Fruit fly (Drosophila melanogaster) whole organism, embryonic: ENCODE results near the gene Sf3b1.

Source experiments
- BEAF-32 ChIP-seq: fragments of 200-800 bp; sonication (Bioruptor generic); optimal IDR thresholded peaks from 3 replicates; lab custom pipeline; 2017; ENCODE audit warnings: missing biosample characterization, missing genetic modification characterization, mild to moderate bottlenecking, moderate library complexity, missing genetic modification reagents
- CG10274 ChIP-seq: fragments of 200-800 bp; sonication (Bioruptor generic); optimal IDR thresholded peaks from 3 replicates; lab custom pipeline; 2017; ENCODE audit warnings: missing biosample characterization, mild to moderate bottlenecking, missing genetic modification characterization
- CG10321 ChIP-seq: fragments of 200-800 bp; sonication (Bioruptor generic); IDR thresholded peaks from 2 replicates; pipeline ENCODE4 v1.3.6; 2022; ENCODE audit warnings: missing biosample characterization, missing genetic modification characterization
- CG11085 ChIP-seq: fragments of 200-800 bp; sonication (Bioruptor generic); IDR thresholded peaks from 2 replicates; pipeline ENCODE4 v1.3.6; 2022; ENCODE audit warnings: missing biosample characterization, missing genetic modification characterization
- CG11247 ChIP-seq: fragments of 200-800 bp; sonication (Bioruptor generic); IDR thresholded peaks from 2 replicates; pipeline ENCODE4 v1.3.6; 2022; ENCODE audit warnings: missing biosample characterization, missing genetic modification characterization
- CG12942 ChIP-seq: fragments of 200-800 bp; sonication (Bioruptor generic); optimal IDR thresholded peaks from 3 replicates; lab custom pipeline; 2016; ENCODE audit warnings: missing biosample characterization, missing genetic modification characterization
- CG14050 ChIP-seq: fragments of 200-800 bp; sonication (Bioruptor generic); IDR thresholded peaks from 3 replicates; pipeline ENCODE4 v1.3.6; 2022; ENCODE audit warnings: missing biosample characterization, missing genetic modification characterization
- CG1529 ChIP-seq: fragments of 200-800 bp; sonication (Bioruptor generic); optimal IDR thresholded peaks from 3 replicates; lab custom pipeline; 2018; ENCODE audit warnings: missing biosample characterization, missing genetic modification characterization
- CG2199 ChIP-seq: fragments of 200-800 bp; sonication (Bioruptor generic); IDR thresholded peaks from 3 replicates; pipeline ENCODE4 v1.3.6; 2022; ENCODE audit warnings: missing biosample characterization, missing genetic modification characterization
- CG2889 ChIP-seq: fragments of 200-800 bp; sonication (Bioruptor generic); IDR thresholded peaks from 3 replicates; pipeline ENCODE4 v1.3.6; 2022; ENCODE audit warnings: missing biosample characterization, missing genetic modification characterization
- CG3065 ChIP-seq: fragments of 200-800 bp; sonication (Bioruptor generic); optimal IDR thresholded peaks from 2 replicates; lab custom pipeline; 2016; ENCODE audit warnings: missing biosample characterization, missing genetic modification characterization
- CG31441 ChIP-seq: fragments of 200-800 bp; sonication (Bioruptor generic); IDR thresholded peaks from 2 replicates; pipeline ENCODE4 v1.3.6; 2022; ENCODE audit warnings: missing biosample characterization, missing genetic modification characterization
- CG33213 ChIP-seq: fragments of 200-800 bp; sonication (Bioruptor generic); optimal IDR thresholded peaks from 3 replicates; lab custom pipeline; 2016; ENCODE audit warnings: missing biosample characterization, missing genetic modification characterization
- CG33557 ChIP-seq: fragments of 200-800 bp; sonication (Bioruptor generic); optimal IDR thresholded peaks from 2 replicates; lab custom pipeline; 2019; ENCODE audit warnings: missing biosample characterization, mild to moderate bottlenecking, missing genetic modification characterization, moderate library complexity
- CG34224 ChIP-seq: fragments of 200-800 bp; sonication (Bioruptor generic); IDR thresholded peaks from 3 replicates; pipeline ENCODE4 v1.3.6; 2022; ENCODE audit warnings: missing biosample characterization, missing genetic modification characterization; ENCODE audit not compliant: partially characterized antibody
- CG4404 ChIP-seq: fragments of 200-800 bp; sonication (Bioruptor generic); IDR thresholded peaks from 2 replicates; pipeline ENCODE4 v1.3.6; 2022; ENCODE audit warnings: missing biosample characterization, missing genetic modification characterization
- CG4820 ChIP-seq: fragments of 200-800 bp; sonication (Bioruptor generic); optimal IDR thresholded peaks from 3 replicates; lab custom pipeline; 2016; ENCODE audit warnings: missing biosample characterization, missing genetic modification characterization
- CG5245 ChIP-seq: fragments of 200-800 bp; sonication (Bioruptor generic); optimal IDR thresholded peaks from 3 replicates; lab custom pipeline; 2016; ENCODE audit warnings: missing biosample characterization, missing genetic modification characterization
- CG6791 ChIP-seq: fragments of 200-800 bp; sonication (Bioruptor generic); IDR thresholded peaks from 3 replicates; pipeline ENCODE4 v1.3.6; 2022; ENCODE audit warnings: missing biosample characterization, missing genetic modification characterization; ENCODE audit not compliant: partially characterized antibody
- CG8478 ChIP-seq: fragments of >200 bp; optimal IDR thresholded peaks from 2 replicates; lab custom pipeline; 2018
- Dref ChIP-seq: fragments of 200-800 bp; sonication (Bioruptor generic); IDR thresholded peaks from 2 replicates; pipeline ENCODE4 v1.3.6; 2022; ENCODE audit warnings: missing biosample characterization, missing genetic modification characterization
- ERR ChIP-seq: fragments of 200-800 bp; sonication (Bioruptor generic); optimal IDR thresholded peaks from 2 replicates; lab custom pipeline; 2016; ENCODE audit warnings: missing biosample characterization, missing genetic modification characterization
- Fer1 ChIP-seq: fragments of 200-800 bp; sonication (Bioruptor generic); optimal IDR thresholded peaks from 2 replicates; lab custom pipeline; 2017; ENCODE audit warnings: missing biosample characterization, mild to moderate bottlenecking, missing genetic modification characterization
- GATAe ChIP-seq: fragments of 200-800 bp; sonication (Bioruptor generic); conservative IDR thresholded peaks from 2 replicates; pipeline ENCODE4 v1.3.6; 2022; ENCODE audit warnings: missing biosample characterization, missing genetic modification characterization
- HHEX ChIP-seq: fragments of 200-800 bp; sonication (Bioruptor generic); optimal IDR thresholded peaks from 3 replicates; lab custom pipeline; 2017; ENCODE audit warnings: missing biosample characterization, mild to moderate bottlenecking, missing genetic modification characterization, missing genetic modification reagents
- Hmr ChIP-seq: fragments of 200-800 bp; sonication (Bioruptor generic); optimal IDR thresholded peaks from 3 replicates; lab custom pipeline; 2017; ENCODE audit warnings: mild to moderate bottlenecking, missing biosample characterization, missing genetic modification reagents, missing genetic modification characterization
- Hr51 ChIP-seq, 2 experiments: fragments of 200-800 bp; sonication (Bioruptor generic); optimal IDR thresholded peaks; 2 replicates in 1 of 2; 3 replicates in 1 of 2; lab custom pipeline; 2016 to 2018; ENCODE audit warnings: missing biosample characterization in 2 of 2, missing genetic modification characterization in 2 of 2, mild to moderate bottlenecking in 1 of 2, moderate library complexity in 1 of 2
- MTF-1 ChIP-seq: fragments of 200-800 bp; sonication (Bioruptor generic); optimal IDR thresholded peaks from 2 replicates; lab custom pipeline; 2018; ENCODE audit warnings: missing biosample characterization, mild to moderate bottlenecking, missing genetic modification characterization, borderline replicate concordance
- Med ChIP-seq: fragments of 200-800 bp; sonication (Bioruptor generic); peaks from one replicate; lab custom pipeline; 2016; ENCODE audit warnings: missing biosample characterization, missing genetic modification characterization, mild to moderate bottlenecking, inconsistent platforms, moderate library complexity
- Opbp ChIP-seq: fragments of 200-800 bp; sonication (Bioruptor generic); IDR thresholded peaks from 3 replicates; pipeline ENCODE4 v1.3.6; 2022; ENCODE audit warnings: missing biosample characterization, missing genetic modification characterization; ENCODE audit not compliant: partially characterized antibody
- PHDP ChIP-seq: fragments of 200-800 bp; sonication (Bioruptor generic); optimal IDR thresholded peaks from 3 replicates; lab custom pipeline; 2018; ENCODE audit warnings: missing biosample characterization, mild to moderate bottlenecking, missing genetic modification characterization, moderate library complexity
- Rx ChIP-seq: fragments of 200-800 bp; sonication (Bioruptor generic); IDR thresholded peaks from 2 replicates; pipeline ENCODE4 v1.3.6; 2022; ENCODE audit warnings: missing biosample characterization, missing genetic modification characterization
- Six4 ChIP-seq: fragments of 200-800 bp; sonication (Bioruptor generic); optimal IDR thresholded peaks from 2 replicates; lab custom pipeline; 2016; ENCODE audit warnings: missing biosample characterization, missing genetic modification characterization
- Sox102F ChIP-seq: fragments of 200-800 bp; sonication (Bioruptor generic); optimal IDR thresholded peaks from 2 replicates; lab custom pipeline; 2018; ENCODE audit warnings: missing biosample characterization, mild to moderate bottlenecking, missing genetic modification characterization, moderate library complexity
- ab ChIP-seq: fragments of 200-800 bp; sonication (Bioruptor generic); optimal IDR thresholded peaks from 2 replicates; lab custom pipeline; 2016; ENCODE audit warnings: missing biosample characterization, missing genetic modification characterization
- bcd ChIP-seq: fragments of 200-800 bp; sonication (Bioruptor generic); optimal IDR thresholded peaks from 2 replicates; lab custom pipeline; 2017; ENCODE audit warnings: missing biosample characterization, mild to moderate bottlenecking, missing genetic modification characterization
- chn ChIP-seq: fragments of 200-800 bp; sonication (Bioruptor generic); optimal IDR thresholded peaks from 2 replicates; lab custom pipeline; 2016; ENCODE audit warnings: missing biosample characterization, missing genetic modification characterization
- cwo ChIP-seq: fragments of 200-800 bp; sonication (Bioruptor generic); optimal IDR thresholded peaks from 3 replicates; lab custom pipeline; 2017; ENCODE audit warnings: missing biosample characterization, missing genetic modification characterization, mild to moderate bottlenecking, moderate library complexity, missing genetic modification reagents
- dm ChIP-seq: fragments of 200-800 bp; sonication (Bioruptor generic); optimal IDR thresholded peaks from 3 replicates; lab custom pipeline; 2016; ENCODE audit warnings: missing biosample characterization, missing genetic modification characterization
- ems ChIP-seq: fragments of 200-800 bp; sonication (Bioruptor generic); optimal IDR thresholded peaks from 3 replicates; lab custom pipeline; 2016; ENCODE audit warnings: missing biosample characterization, missing genetic modification characterization
- fu2 ChIP-seq: fragments of 200-800 bp; sonication (Bioruptor generic); optimal IDR thresholded peaks from 2 replicates; lab custom pipeline; 2016; ENCODE audit warnings: missing biosample characterization, missing genetic modification characterization
- gcm ChIP-seq: fragments of 200-800 bp; sonication (Bioruptor generic); optimal IDR thresholded peaks from 2 replicates; lab custom pipeline; 2019; ENCODE audit warnings: missing biosample characterization, mild to moderate bottlenecking, missing genetic modification characterization, moderate library complexity
- gro ChIP-seq: fragments of 200-800 bp; sonication (Bioruptor generic); optimal IDR thresholded peaks from 2 replicates; lab custom pipeline; 2016; ENCODE audit warnings: missing biosample characterization, missing genetic modification characterization
- ham ChIP-seq: fragments of 200-800 bp; sonication (Bioruptor generic); IDR thresholded peaks from 2 replicates; pipeline ENCODE4 v1.3.6; 2022; ENCODE audit warnings: missing biosample characterization, missing genetic modification characterization
- insv ChIP-seq, 2 experiments: fragments of 200-800 bp; sonication (Bioruptor generic); optimal IDR thresholded peaks; 3 replicates each; lab custom pipeline; 2016 to 2018; ENCODE audit warnings: missing biosample characterization in 2 of 2, missing genetic modification characterization in 2 of 2
- lbe ChIP-seq: fragments of 200-800 bp; sonication (Bioruptor generic); optimal IDR thresholded peaks from 2 replicates; lab custom pipeline; 2016; ENCODE audit warnings: missing biosample characterization, mild to moderate bottlenecking, missing genetic modification characterization
- nerfin-1 ChIP-seq: fragments of 200-800 bp; sonication (Bioruptor generic); optimal IDR thresholded peaks from 3 replicates; lab custom pipeline; 2019; ENCODE audit warnings: missing biosample characterization, mild to moderate bottlenecking, missing genetic modification characterization, moderate library complexity
- pan ChIP-seq, 4 experiments: fragments of >200 bp in 3 of 4; fragments of 200-800 bp in 1 of 4; sonication (Bioruptor generic) in 1 of 4; optimal IDR thresholded peaks in 3 of 4; IDR thresholded peaks in 1 of 4; 2 replicates each; pipeline versions ENCODE4 v1.3.6 to Lab custom; 2017 to 2022; ENCODE audit warnings: missing biosample characterization in 2 of 4, missing genetic modification characterization in 2 of 4, mixed read lengths in 1 of 4
- sd ChIP-seq: fragments of 200-800 bp; sonication (Bioruptor generic); optimal IDR thresholded peaks from 3 replicates; lab custom pipeline; 2018; ENCODE audit warnings: missing biosample characterization, mild to moderate bottlenecking, missing genetic modification characterization, moderate library complexity
- slbo ChIP-seq: fragments of 200-800 bp; sonication (Bioruptor generic); IDR thresholded peaks from 2 replicates; pipeline ENCODE4 v1.3.6; 2022; ENCODE audit warnings: missing biosample characterization, missing genetic modification characterization
- zf30C ChIP-seq: fragments of 200-800 bp; sonication (Bioruptor generic); optimal IDR thresholded peaks from 3 replicates; lab custom pipeline; 2018; ENCODE audit warnings: missing biosample characterization, mild to moderate bottlenecking, missing genetic modification characterization

The Sf3b1 gene

DNA sequence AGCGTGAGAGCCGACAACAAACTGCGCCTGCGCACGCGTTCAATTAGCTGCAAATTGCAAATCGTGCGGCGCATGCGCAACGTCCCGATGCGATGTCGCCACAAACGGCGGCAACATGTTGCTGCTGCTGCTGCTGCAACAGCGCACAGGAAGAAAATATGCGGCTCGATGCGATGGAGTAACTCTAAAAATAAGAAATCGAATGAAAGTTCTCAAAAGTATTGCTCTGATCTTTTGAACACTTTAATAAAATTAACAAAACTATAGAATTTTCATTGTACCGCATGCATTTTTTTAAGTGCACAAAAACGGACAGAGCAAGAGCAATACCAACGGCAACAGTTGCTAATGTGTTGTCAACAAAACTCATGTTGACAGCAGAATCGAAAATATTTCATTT lies 38.0 kb downstream of the Sf3b1 start (continued):
- TF ChIP-seq Sox102F, result peak; percentile 48
- TF ChIP-seq slbo (GFP tag; lab: Robert Waterston, UW), result no peak
- no peak for TF ChIP-seq Fer1 (GFP tag; lab: Kevin White, UChicago)
- no peak for TF ChIP-seq ham (GFP tag; lab: Robert Waterston, UW)
- no peak for TF ChIP-seq CG2889 (GFP tag; lab: Robert Waterston, UW)
- no peak for TF ChIP-seq dm (GFP tag; lab: Kevin White, UChicago)
- peak; percentile 5 for TF ChIP-seq CG4820 (GFP tag; lab: Kevin White, UChicago)
- TF ChIP-seq zf30C (GFP tag; lab: Kevin White, UChicago), result no peak
- TF ChIP-seq CG8478 (lab: Kevin White, UChicago), result no peak
- TF ChIP-seq CG34224 (GFP tag; lab: Robert Waterston, UW), result no peak
- no peak for TF ChIP-seq CG6791 (GFP tag; lab: Robert Waterston, UW)
- no peak for TF ChIP-seq Hmr
- no peak for TF ChIP-seq CG11085
- TF ChIP-seq MTF-1, result no peak
- TF ChIP-seq cwo (GFP tag; lab: Kevin White, UChicago), result no peak
- no peak for TF ChIP-seq BEAF-32 (GFP tag; lab: Kevin White, UChicago)
- no peak for TF ChIP-seq Med (GFP tag; lab: Kevin White, UChicago)
- TF ChIP-seq CG31441, result peak; percentile 40; the same call in 1 of the 2 replicates
- TF ChIP-seq PHDP (tag; lab: Kevin White, UChicago), result no peak
- TF ChIP-seq CG1529, result peak; percentile 5
- no peak for TF ChIP-seq Hr51 (GFP tag; optimal IDR thresholded peaks at IDR 0.05; lab: Kevin White, UChicago)
- TF ChIP-seq Dref (GFP tag; lab: Robert Waterston, UW), result no peak
- TF ChIP-seq CG3065, result no peak
- peak; percentile 38 for TF ChIP-seq lbe (GFP tag; lab: Kevin White, UChicago)
- peak; percentile 60 for TF ChIP-seq chn (GFP tag; lab: Kevin White, UChicago)
- TF ChIP-seq CG11247 (GFP tag; lab: Robert Waterston, UW), result no peak
- TF ChIP-seq CG12942, result no peak
- no peak for TF ChIP-seq CG14050 (GFP tag; lab: Robert Waterston, UW)
- no peak for TF ChIP-seq CG10274 (GFP tag; lab: Kevin White, UChicago)
- no peak for TF ChIP-seq gro (GFP tag; lab: Kevin White, UChicago)
- no peak for TF ChIP-seq CG5245 (GFP tag; lab: Kevin White, UChicago)
- TF ChIP-seq ERR (GFP tag; lab: Kevin White, UChicago), result no peak
- TF ChIP-seq GATAe (GFP tag; lab: Robert Waterston, UW), result no peak
- no peak for TF ChIP-seq nerfin-1 (tag; lab: Kevin White, UChicago)
- no peak for TF ChIP-seq bcd (GFP tag; lab: Kevin White, UChicago)
- TF ChIP-seq ems, result no peak
- no peak for TF ChIP-seq CG33213 (GFP tag; lab: Kevin White, UChicago)
- TF ChIP-seq pan (optimal IDR thresholded peaks at IDR 0.05; lab: Kevin White, UChicago), result no peak
- TF ChIP-seq pan (GFP tag; optimal IDR thresholded peaks at IDR 0.05 in 1 of 2, IDR thresholded peaks at IDR 0.05 in 1 of 2), result no peak
- no peak for TF ChIP-seq Six4 (GFP tag; lab: Kevin White, UChicago)
- no peak for TF ChIP-seq Opbp
- TF ChIP-seq fu2 (GFP tag; lab: Kevin White, UChicago), result no peak
- TF ChIP-seq ab (GFP tag; lab: Kevin White, UChicago), result no peak
- TF ChIP-seq CG4404 (GFP tag; lab: Robert Waterston, UW), result peak; percentile 76
- TF ChIP-seq sd (tag; lab: Kevin White, UChicago), result no peak
- no peak for TF ChIP-seq insv (GFP tag; optimal IDR thresholded peaks at IDR 0.05; lab: Kevin White, UChicago)
- TF ChIP-seq CG10321 (GFP tag; lab: Robert Waterston, UW), result no peak
- peak; percentile 57 for TF ChIP-seq CG33557 (GFP tag; lab: Kevin White, UChicago)
- TF ChIP-seq HHEX, result no peak
- TF ChIP-seq gcm (GFP tag; lab: Kevin White, UChicago), result no peak
- no peak for TF ChIP-seq Rx (GFP tag; lab: Robert Waterston, UW)
- no peak for TF ChIP-seq CG2199
